Worm (Caenorhabditis elegans): ENCODE measurements around the gene clec-195.

Gene clec-195

ce11 chrIV:16995425-16995824, 50.2 kb downstream of the clec-195 start, which contains the start of gene rom-4 (continued):
- TF ChIP-seq jun-1 (tag; optimal IDR thresholded peaks at IDR 0.05) (no peak), nhr-237 (tag; optimal IDR thresholded peaks at IDR 0.05) (no peak), zfp-3 (GFP tag; conservative IDR thresholded peaks at IDR 0.05) (no peak), pha-4 (GFP tag; IDR thresholded peaks at IDR 0.05) (peak; percentile 18; the same call in 1 of the 2 replicates), pha-4 (tag; optimal IDR thresholded peaks at IDR 0.05) (peak; percentile 46)

Measured in whole organism, L4 larva.